Worm (Caenorhabditis elegans) whole organism, late embryonic: ENCODE results near the gene F56D6.18.

Experiments
- C38D4.7 ChIP-seq: fragments of 200-800 bp; sonication (Bioruptor generic); optimal IDR thresholded peaks from 2 replicates; lab custom pipeline; 2018; ENCODE audit warnings: mild to moderate bottlenecking, missing genetic modification characterization, moderate library complexity, missing compliant biosample characterization
- F13H6.1 ChIP-seq: sonication (generic microtip); optimal IDR thresholded peaks from 2 replicates; lab custom pipeline; 2016; ENCODE audit warnings: missing genetic modification characterization, missing compliant biosample characterization
- Y22D7AL.16 ChIP-seq: sonication (generic microtip); optimal IDR thresholded peaks from 2 replicates; lab custom pipeline; 2016; ENCODE audit warnings: missing genetic modification characterization, missing compliant biosample characterization
- ama-1 ChIP-seq: fragments of 150-350 bp; optimal IDR thresholded peaks from 2 replicates; lab custom pipeline; 2014
- ceh-19 ChIP-seq: fragments of 200-800 bp; sonication (Bioruptor generic); optimal IDR thresholded peaks from 2 replicates; lab custom pipeline; 2018; ENCODE audit warnings: mild to moderate bottlenecking, missing genetic modification characterization, missing compliant biosample characterization
- ceh-2 ChIP-seq: sonication (generic microtip); optimal IDR thresholded peaks from 2 replicates; lab custom pipeline; 2016; ENCODE audit warnings: missing genotype, missing genetic modification characterization, missing compliant biosample characterization
- ceh-22 ChIP-seq: sonication (generic microtip); optimal IDR thresholded peaks from 2 replicates; lab custom pipeline; 2017; ENCODE audit warnings: missing biosample characterization, missing genetic modification characterization
- ceh-30 ChIP-seq: fragments of 150-350 bp; optimal IDR thresholded peaks from 2 replicates; lab custom pipeline; 2014; ENCODE audit warnings: missing biosample characterization, missing genetic modification characterization
- ceh-31 ChIP-seq: sonication (generic microtip); optimal IDR thresholded peaks from 2 replicates; lab custom pipeline; 2016; ENCODE audit warnings: missing genetic modification characterization, missing compliant biosample characterization
- ceh-34 ChIP-seq: sonication (generic microtip); optimal IDR thresholded peaks from 2 replicates; lab custom pipeline; 2016; ENCODE audit warnings: mild to moderate bottlenecking, missing genetic modification characterization, missing compliant biosample characterization
- ceh-48 ChIP-seq: sonication (generic microtip); optimal IDR thresholded peaks from 2 replicates; lab custom pipeline; 2016; ENCODE audit warnings: missing genetic modification characterization, inconsistent platforms, missing compliant biosample characterization
- dmd-4 ChIP-seq: sonication (generic microtip); optimal IDR thresholded peaks from 2 replicates; lab custom pipeline; 2016; ENCODE audit warnings: borderline replicate concordance, missing genetic modification characterization, missing compliant biosample characterization
- dve-1 ChIP-seq: sonication (generic microtip); optimal IDR thresholded peaks from 2 replicates; lab custom pipeline; 2017; ENCODE audit warnings: antibody characterized with exemption, mild to moderate bottlenecking, missing genetic modification characterization, missing compliant biosample characterization
- elt-4 ChIP-seq: sonication (generic microtip); optimal IDR thresholded peaks from 2 replicates; lab custom pipeline; 2016; ENCODE audit warnings: missing genetic modification characterization, missing compliant biosample characterization
- ets-4 ChIP-seq: sonication (generic microtip); optimal IDR thresholded peaks from 2 replicates; lab custom pipeline; 2016; ENCODE audit warnings: missing genetic modification characterization, missing compliant biosample characterization
- eyg-1 ChIP-seq: sonication (generic microtip); optimal IDR thresholded peaks from 2 replicates; lab custom pipeline; 2016; ENCODE audit warnings: missing genotype, missing genetic modification characterization, missing compliant biosample characterization
- fkh-6 ChIP-seq: sonication (generic microtip); optimal IDR thresholded peaks from 2 replicates; lab custom pipeline; 2016; ENCODE audit warnings: missing genetic modification characterization, missing compliant biosample characterization
- hlh-15 ChIP-seq: sonication (generic microtip); optimal IDR thresholded peaks from 2 replicates; lab custom pipeline; 2016; ENCODE audit warnings: missing genetic modification characterization, missing compliant biosample characterization
- hlh-6 ChIP-seq: sonication (generic microtip); optimal IDR thresholded peaks from 2 replicates; lab custom pipeline; 2016; ENCODE audit warnings: missing genotype, missing genetic modification characterization, missing compliant biosample characterization
- hlh-8 ChIP-seq: sonication (generic microtip); optimal IDR thresholded peaks from 2 replicates; lab custom pipeline; 2016; ENCODE audit warnings: missing genotype, missing genetic modification characterization, missing compliant biosample characterization
- lim-6 ChIP-seq: sonication (generic microtip); optimal IDR thresholded peaks from 2 replicates; lab custom pipeline; 2016; ENCODE audit warnings: missing genetic modification characterization, missing compliant biosample characterization
- lin-11 ChIP-seq: fragments of 200-800 bp; sonication (Bioruptor generic); optimal IDR thresholded peaks from 2 replicates; lab custom pipeline; 2018; ENCODE audit warnings: mild to moderate bottlenecking, missing genetic modification characterization, missing compliant biosample characterization
- nfya-1 ChIP-seq: sonication (generic microtip); optimal IDR thresholded peaks from 2 replicates; lab custom pipeline; 2017; ENCODE audit warnings: missing genetic modification characterization, mild to moderate bottlenecking, missing compliant biosample characterization, antibody characterized with exemption, moderate library complexity
- nhr-232 ChIP-seq: sonication (generic microtip); optimal IDR thresholded peaks from 2 replicates; lab custom pipeline; 2016; ENCODE audit warnings: missing genetic modification characterization, missing compliant biosample characterization
- pag-3 ChIP-seq: sonication (generic microtip); optimal IDR thresholded peaks from 2 replicates; lab custom pipeline; 2016; ENCODE audit warnings: missing compliant biosample characterization, missing genetic modification characterization, borderline replicate concordance
- pat-9 ChIP-seq: fragments of 200-800 bp; sonication (Bioruptor generic); optimal IDR thresholded peaks from 2 replicates; lab custom pipeline; 2018; ENCODE audit warnings: mild to moderate bottlenecking, missing genetic modification characterization, moderate library complexity, missing compliant biosample characterization
- pha-4 ChIP-seq: fragments of 150-350 bp; optimal IDR thresholded peaks from 2 replicates; lab custom pipeline; 2018; ENCODE audit warnings: missing biosample characterization, missing genetic modification reagents, missing genetic modification characterization
- pros-1 ChIP-seq: fragments of 150-350 bp; optimal IDR thresholded peaks from 2 replicates; lab custom pipeline; 2014; ENCODE audit warnings: missing biosample characterization, missing genetic modification reagents, missing genetic modification characterization
- ref-2 ChIP-seq: sonication (generic microtip); optimal IDR thresholded peaks from 2 replicates; lab custom pipeline; 2016; ENCODE audit warnings: missing genetic modification characterization, missing compliant biosample characterization
- sdc-2 ChIP-seq: sonication (generic microtip); optimal IDR thresholded peaks from 2 replicates; lab custom pipeline; 2016; ENCODE audit warnings: missing genotype, missing genetic modification characterization, missing compliant biosample characterization
- sox-2 ChIP-seq: fragments of 200-800 bp; sonication (Bioruptor generic); IDR thresholded peaks from 2 replicates; pipeline ENCODE4 v1.3.6; 2022; ENCODE audit warnings: missing genetic modification reagents, missing genetic modification characterization, missing compliant biosample characterization
- sox-4 ChIP-seq: sonication (generic microtip); optimal IDR thresholded peaks from 2 replicates; lab custom pipeline; 2017; ENCODE audit warnings: mild to moderate bottlenecking, missing genetic modification characterization, inconsistent platforms, missing compliant biosample characterization
- syd-9 ChIP-seq: sonication (generic microtip); optimal IDR thresholded peaks from 2 replicates; lab custom pipeline; 2016; ENCODE audit warnings: mild to moderate bottlenecking, missing genetic modification characterization, moderate library complexity, missing compliant biosample characterization
- tbx-7 ChIP-seq: sonication (generic microtip); optimal IDR thresholded peaks from 2 replicates; lab custom pipeline; 2016; ENCODE audit warnings: missing genotype, missing genetic modification characterization, missing compliant biosample characterization
- unc-3 ChIP-seq, 2 experiments: fragments of 200-800 bp in 1 of 2; sonication (Bioruptor generic) in 1 of 2; sonication (generic microtip) in 1 of 2; conservative IDR thresholded peaks in 1 of 2; optimal IDR thresholded peaks in 1 of 2; 2 replicates each; pipeline versions ENCODE4 v1.3.6 to Lab custom; 2016 to 2022; ENCODE audit warnings: missing compliant biosample characterization in 2 of 2, missing genetic modification characterization in 2 of 2, missing genetic modification reagents in 1 of 2
- unc-42 ChIP-seq: sonication (generic microtip); optimal IDR thresholded peaks from 2 replicates; lab custom pipeline; 2016; ENCODE audit warnings: missing genotype, missing genetic modification characterization, missing compliant biosample characterization
- zip-5 ChIP-seq: sonication (generic microtip); optimal IDR thresholded peaks from 2 replicates; lab custom pipeline; 2016; ENCODE audit warnings: missing genetic modification characterization, missing compliant biosample characterization
- ztf-16 ChIP-seq: sonication (generic microtip); optimal IDR thresholded peaks from 2 replicates; lab custom pipeline; 2017; ENCODE audit warnings: missing genetic modification characterization, missing compliant biosample characterization

F56D6.18 gene

ce11 chrIV:3917405-3917804 lies 5.7 kb upstream of the F56D6.18 start, which contains the start of gene F56D6.14:
TSS of gene F56D6.14 (plus strand) at chrIV:3917705.
- TF ChIP-seq hlh-6 (no peak), elt-4 (tag; lab: Kevin White, UChicago) (no peak), ceh-48 (tag; lab: Kevin White, UChicago) (no peak), zip-5 (tag; lab: Kevin White, UChicago) (no peak), eyg-1 (tag; lab: Kevin White, UChicago) (no peak), nhr-232 (tag; lab: Kevin White, UChicago) (no peak), pha-4 (tag; lab: Kevin White, UChicago) (no peak), ceh-31 (tag; lab: Kevin White, UChicago) (no peak), ets-4 (tag; lab: Kevin White, UChicago) (no peak)
- TF ChIP-seq, all 69 proteins: peak for 0

ce11 chrIV:3915296-3915695 lies 3.5 kb upstream of the F56D6.18 start, which contains the start of gene srz-20:
TSS of gene srz-20 (plus strand) at chrIV:3915596.
- TF ChIP-seq C38D4.7 (no peak), syd-9 (no peak)

- TF ChIP-seq dmd-4 (tag; lab: Kevin White, UChicago) (no peak), hlh-6 (no peak), unc-3 (GFP tag; conservative IDR thresholded peaks at IDR 0.05; lab: Robert Waterston, UW) (no peak), unc-3 (tag; optimal IDR thresholded peaks at IDR 0.05; lab: Kevin White, UChicago) (no peak), sox-4 (tag; lab: Kevin White, UChicago) (no peak), sdc-2 (no peak), lin-11 (tag; lab: Kevin White, UChicago) (no peak), hlh-8 (tag; lab: Kevin White, UChicago) (no peak), ama-1 (lab: Kevin White, UChicago) (no peak), pat-9 (tag; lab: Kevin White, UChicago) (no peak), ceh-30 (tag; lab: Kevin White, UChicago) (no peak), ceh-22 (no peak), ceh-19 (GFP tag; lab: Kevin White, UChicago) (no peak), ceh-34 (no peak), dve-1 (tag; lab: Kevin White, UChicago) (no peak)
Measured at ce11 chrIV:3914462-3914861, 2.7 kb upstream of the F56D6.18 start, which contains the start of gene F56D6.19. TSS of gene F56D6.19 (plus strand) at chrIV:3914762.

- TF ChIP-seq nfya-1 (tag; lab: Kevin White, UChicago) (no peak), dve-1 (tag; lab: Kevin White, UChicago) (no peak), F13H6.1 (no peak), ceh-22 (no peak), tbx-7 (tag; lab: Kevin White, UChicago) (no peak)
Measured at ce11 chrIV:3912598-3912997, 850 bp upstream of the F56D6.18 start, which contains the start of gene F56D6.20. TSS of gene F56D6.20 (plus strand) at chrIV:3912898.

- TF ChIP-seq unc-3 (GFP tag; conservative IDR thresholded peaks at IDR 0.05; lab: Robert Waterston, UW) (no peak), unc-3 (tag; optimal IDR thresholded peaks at IDR 0.05; lab: Kevin White, UChicago) (no peak), Y22D7AL.16 (tag; lab: Kevin White, UChicago) (no peak), elt-4 (tag; lab: Kevin White, UChicago) (no peak), ref-2 (tag; lab: Kevin White, UChicago) (no peak), fkh-6 (no peak), ztf-16 (tag; lab: Kevin White, UChicago) (no peak), ceh-22 (no peak), pros-1 (tag; lab: Kevin White, UChicago) (no peak), ceh-2 (tag; lab: Kevin White, UChicago) (no peak), unc-42 (no peak), pag-3 (tag; lab: Kevin White, UChicago) (no peak), sox-2 (GFP tag; lab: Robert Waterston, UW) (no peak), pha-4 (tag; lab: Kevin White, UChicago) (no peak), lim-6 (tag; lab: Kevin White, UChicago) (no peak), ceh-30 (tag; lab: Kevin White, UChicago) (no peak), hlh-15 (no peak)
Measured at ce11 chrIV:3909114-3909513, 2.6 kb downstream of the F56D6.18 start, which contains the start of gene F56D6.13. TSS of gene F56D6.13 (plus strand) at chrIV:3909414.
